Fruit fly (Drosophila melanogaster) whole organism, embryonic: ENCODE results near the gene CG13404.

Experiments used
- Abd-B ChIP-seq: fragments of 200-800 bp; sonication (Bioruptor generic); optimal IDR thresholded peaks from 2 replicates; lab custom pipeline; 2018; ENCODE audit warnings: missing biosample characterization, mild to moderate bottlenecking, missing genetic modification characterization, moderate library complexity
- Ada2b ChIP-seq: fragments of 200-800 bp; sonication (Bioruptor generic); IDR thresholded peaks from 2 replicates; pipeline ENCODE4 v1.3.6; 2022; ENCODE audit warnings: missing biosample characterization, missing genetic modification characterization
- Atf-2 ChIP-seq: fragments of 200-800 bp; sonication (Bioruptor generic); optimal IDR thresholded peaks from 2 replicates; lab custom pipeline; 2016; ENCODE audit warnings: missing biosample characterization, missing genetic modification characterization
- Bgb ChIP-seq: fragments of 200-800 bp; sonication (Bioruptor generic); IDR thresholded peaks from 2 replicates; pipeline ENCODE4 v1.3.6; 2022; ENCODE audit warnings: missing biosample characterization, missing genetic modification characterization; ENCODE audit not compliant: partially characterized antibody
- CG10462 ChIP-seq: fragments of 200-800 bp; sonication (Bioruptor generic); optimal IDR thresholded peaks from 2 replicates; lab custom pipeline; 2016; ENCODE audit warnings: missing biosample characterization, missing genetic modification characterization
- CG11456 ChIP-seq: fragments of 200-800 bp; sonication (Bioruptor generic); IDR thresholded peaks from 3 replicates; pipeline ENCODE4 v1.3.6; 2022; ENCODE audit warnings: missing biosample characterization, missing genetic modification characterization
- CG13287 ChIP-seq: fragments of 200-800 bp; sonication (Bioruptor generic); IDR thresholded peaks from 2 replicates; pipeline ENCODE4 v1.3.6; 2022; ENCODE audit warnings: missing biosample characterization, missing genetic modification characterization; ENCODE audit not compliant: partially characterized antibody
- CG13624 ChIP-seq: fragments of 200-800 bp; sonication (Bioruptor generic); optimal IDR thresholded peaks from 2 replicates; lab custom pipeline; 2016; ENCODE audit warnings: missing biosample characterization, missing genetic modification characterization
- CG17385 ChIP-seq: fragments of 200-800 bp; sonication (Bioruptor generic); optimal IDR thresholded peaks from 3 replicates; lab custom pipeline; 2018; ENCODE audit warnings: missing biosample characterization, mild to moderate bottlenecking, missing genetic modification characterization
- CG31224 ChIP-seq: fragments of 200-800 bp; sonication (Bioruptor generic); IDR thresholded peaks from 2 replicates; pipeline ENCODE4 v1.3.6; 2022; ENCODE audit warnings: missing biosample characterization, missing genetic modification characterization
- CG3847 ChIP-seq: fragments of 200-800 bp; sonication (Bioruptor generic); IDR thresholded peaks from 2 replicates; pipeline ENCODE4 v1.3.6; 2022; ENCODE audit warnings: missing biosample characterization, missing genetic modification characterization
- CG6683 ChIP-seq: fragments of 200-800 bp; sonication (Bioruptor generic); optimal IDR thresholded peaks from 2 replicates; lab custom pipeline; 2017; ENCODE audit warnings: missing biosample characterization, mild to moderate bottlenecking, missing genetic modification characterization, missing genetic modification reagents
- CG7745 ChIP-seq: fragments of 200-800 bp; sonication (Bioruptor generic); optimal IDR thresholded peaks from 2 replicates; lab custom pipeline; 2018; ENCODE audit warnings: missing biosample characterization, mild to moderate bottlenecking, missing genetic modification characterization, moderate library complexity
- CG8359 ChIP-seq: fragments of 200-800 bp; sonication (Bioruptor generic); optimal IDR thresholded peaks from 2 replicates; lab custom pipeline; 2017; ENCODE audit warnings: missing biosample characterization, mild to moderate bottlenecking, missing genetic modification characterization, borderline replicate concordance
- CHES-1-like ChIP-seq: fragments of 200-800 bp; sonication (Bioruptor generic); optimal IDR thresholded peaks from 2 replicates; lab custom pipeline; 2016; ENCODE audit warnings: missing biosample characterization, missing genetic modification characterization
- Dbx ChIP-seq: fragments of 200-800 bp; sonication (Bioruptor generic); IDR thresholded peaks from 3 replicates; pipeline ENCODE4 v1.3.6; 2022; ENCODE audit warnings: missing biosample characterization, missing genetic modification characterization
- Dp ChIP-seq: fragments of 200-800 bp; sonication (Bioruptor generic); optimal IDR thresholded peaks from 2 replicates; lab custom pipeline; 2018; ENCODE audit warnings: missing biosample characterization, mild to moderate bottlenecking, missing genetic modification characterization, moderate library complexity
- Eip74EF ChIP-seq, 2 experiments: fragments of 200-800 bp in 1 of 2; fragments of >200 bp in 1 of 2; sonication (Bioruptor generic) in 1 of 2; optimal IDR thresholded peaks; 2 replicates each; lab custom pipeline; 2017 to 2019; ENCODE audit warnings: missing biosample characterization in 2 of 2, missing genetic modification characterization in 2 of 2, mild to moderate bottlenecking in 1 of 2, moderate library complexity in 1 of 2
- Fer1 ChIP-seq: fragments of 200-800 bp; sonication (Bioruptor generic); optimal IDR thresholded peaks from 2 replicates; lab custom pipeline; 2017; ENCODE audit warnings: missing biosample characterization, mild to moderate bottlenecking, missing genetic modification characterization
- HHEX ChIP-seq: fragments of 200-800 bp; sonication (Bioruptor generic); optimal IDR thresholded peaks from 3 replicates; lab custom pipeline; 2017; ENCODE audit warnings: missing biosample characterization, mild to moderate bottlenecking, missing genetic modification characterization, missing genetic modification reagents
- Hand ChIP-seq: fragments of 200-800 bp; sonication (Bioruptor generic); optimal IDR thresholded peaks from 2 replicates; lab custom pipeline; 2017; ENCODE audit warnings: mild to moderate bottlenecking, missing biosample characterization, missing genetic modification reagents, missing genetic modification characterization
- Hmr ChIP-seq: fragments of 200-800 bp; sonication (Bioruptor generic); optimal IDR thresholded peaks from 3 replicates; lab custom pipeline; 2017; ENCODE audit warnings: mild to moderate bottlenecking, missing biosample characterization, missing genetic modification reagents, missing genetic modification characterization
- Hmx ChIP-seq: fragments of 200-800 bp; sonication (Bioruptor generic); optimal IDR thresholded peaks from 2 replicates; lab custom pipeline; 2016; ENCODE audit warnings: missing biosample characterization, missing genetic modification characterization
- MESR4 ChIP-seq: fragments of 200-800 bp; sonication (Bioruptor generic); optimal IDR thresholded peaks from 2 replicates; lab custom pipeline; 2018; ENCODE audit warnings: missing biosample characterization, mild to moderate bottlenecking, missing genetic modification characterization, moderate library complexity
- Mad ChIP-seq: fragments of 200-800 bp; sonication (Bioruptor generic); optimal IDR thresholded peaks from 2 replicates; lab custom pipeline; 2016; ENCODE audit warnings: missing biosample characterization, missing genetic modification characterization
- Nf-YB ChIP-seq: fragments of 200-800 bp; sonication (Bioruptor generic); optimal IDR thresholded peaks from 3 replicates; lab custom pipeline; 2019; ENCODE audit warnings: missing biosample characterization, mild to moderate bottlenecking, missing genetic modification characterization, moderate library complexity
- Oaz ChIP-seq: fragments of 200-800 bp; sonication (Bioruptor generic); IDR thresholded peaks from 2 replicates; pipeline ENCODE4 v1.3.6; 2022; ENCODE audit warnings: missing biosample characterization, missing genetic modification characterization
- Sox100B ChIP-seq: fragments of 200-800 bp; sonication (Bioruptor generic); optimal IDR thresholded peaks from 3 replicates; lab custom pipeline; 2018; ENCODE audit warnings: missing biosample characterization, mild to moderate bottlenecking, missing genetic modification characterization
- Sry-β ChIP-seq: fragments of 200-800 bp; sonication (Bioruptor generic); optimal IDR thresholded peaks from 2 replicates; lab custom pipeline; 2018; ENCODE audit warnings: missing biosample characterization, mild to moderate bottlenecking, missing genetic modification characterization, moderate library complexity
- Usf ChIP-seq: fragments of 200-800 bp; sonication (Bioruptor generic); optimal IDR thresholded peaks from 2 replicates; lab custom pipeline; 2017; ENCODE audit warnings: missing genotype, missing biosample characterization, missing genetic modification characterization
- Vsx1 ChIP-seq: fragments of 200-800 bp; sonication (Bioruptor generic); optimal IDR thresholded peaks from 2 replicates; lab custom pipeline; 2017; ENCODE audit warnings: missing biosample characterization, mild to moderate bottlenecking, missing genetic modification characterization, missing genetic modification reagents
- aop ChIP-seq: fragments of 200-800 bp; sonication (Bioruptor generic); IDR thresholded peaks from 2 replicates; pipeline ENCODE4 v1.3.6; 2022; ENCODE audit warnings: missing biosample characterization, missing genetic modification characterization
- ap ChIP-seq: fragments of 200-800 bp; sonication (Bioruptor generic); IDR thresholded peaks from 2 replicates; pipeline ENCODE4 v1.3.6; 2022; ENCODE audit warnings: missing biosample characterization, missing genetic modification characterization
- ara ChIP-seq: fragments of 200-800 bp; sonication (Bioruptor generic); IDR thresholded peaks from 2 replicates; pipeline ENCODE4 v1.3.6; 2022; ENCODE audit warnings: missing biosample characterization, missing genetic modification characterization
- br ChIP-seq: fragments of >200 bp; optimal IDR thresholded peaks from 2 replicates; lab custom pipeline; 2017
- crol ChIP-seq: fragments of 200-800 bp; sonication (Bioruptor generic); IDR thresholded peaks from 2 replicates; pipeline ENCODE4 v1.3.6; 2022; ENCODE audit warnings: missing biosample characterization, missing genetic modification characterization
- danr ChIP-seq: fragments of 200-800 bp; sonication (Bioruptor generic); IDR thresholded peaks from 2 replicates; pipeline ENCODE4 v1.3.6; 2022; ENCODE audit warnings: missing biosample characterization, missing genetic modification characterization
- esg ChIP-seq: fragments of 200-800 bp; sonication (Bioruptor generic); conservative IDR thresholded peaks from 2 replicates; pipeline ENCODE4 v1.3.6; 2022; ENCODE audit warnings: missing biosample characterization, missing genetic modification characterization
- exex ChIP-seq: fragments of 200-800 bp; sonication (Bioruptor generic); optimal IDR thresholded peaks from 4 replicates; lab custom pipeline; 2018; ENCODE audit warnings: missing biosample characterization, mild to moderate bottlenecking, missing genetic modification characterization, moderate library complexity
- eyg ChIP-seq: fragments of 200-800 bp; sonication (Bioruptor generic); optimal IDR thresholded peaks from 3 replicates; lab custom pipeline; 2016; ENCODE audit warnings: missing biosample characterization, missing genetic modification characterization
- klu ChIP-seq: fragments of 200-800 bp; sonication (Bioruptor generic); IDR thresholded peaks from 2 replicates; pipeline ENCODE4 v1.3.6; 2022; ENCODE audit warnings: missing biosample characterization, missing genetic modification characterization
- lola ChIP-seq, 3 experiments: fragments of >200 bp in 2 of 3; fragments of 200-800 bp in 1 of 3; sonication (Bioruptor generic) in 1 of 3; optimal IDR thresholded peaks; 2 replicates each; lab custom pipeline; 2017 to 2019; ENCODE audit warnings: missing biosample characterization in 3 of 3, missing genetic modification characterization in 3 of 3, mild to moderate bottlenecking in 1 of 3, moderate library complexity in 1 of 3
- maf-S ChIP-seq: fragments of 200-800 bp; sonication (Bioruptor generic); optimal IDR thresholded peaks from 2 replicates; lab custom pipeline; 2016; ENCODE audit warnings: missing biosample characterization, missing genetic modification characterization
- oc ChIP-seq: fragments of 200-800 bp; sonication (Bioruptor generic); optimal IDR thresholded peaks from 2 replicates; lab custom pipeline; 2018; ENCODE audit warnings: missing biosample characterization, mild to moderate bottlenecking, missing genetic modification characterization, moderate library complexity
- rib ChIP-seq: fragments of 200-800 bp; sonication (Bioruptor generic); IDR thresholded peaks from 2 replicates; pipeline ENCODE4 v1.3.6; 2022; ENCODE audit warnings: missing biosample characterization, missing genetic modification characterization
- schlank ChIP-seq: fragments of 200-800 bp; sonication (Bioruptor generic); optimal IDR thresholded peaks from 2 replicates; lab custom pipeline; 2018; ENCODE audit warnings: missing biosample characterization, mild to moderate bottlenecking, missing genetic modification characterization
- scrt ChIP-seq: fragments of 200-800 bp; sonication (Bioruptor generic); optimal IDR thresholded peaks from 2 replicates; lab custom pipeline; 2018; ENCODE audit warnings: missing biosample characterization, mild to moderate bottlenecking, missing genetic modification characterization, moderate library complexity
- ssp ChIP-seq: fragments of 200-800 bp; sonication (Bioruptor generic); IDR thresholded peaks from 2 replicates; pipeline ENCODE4 v1.3.6; 2022; ENCODE audit warnings: missing biosample characterization, missing genetic modification characterization
- tap ChIP-seq: fragments of 200-800 bp; optimal IDR thresholded peaks from 3 replicates; lab custom pipeline; 2019; ENCODE audit warnings: missing biosample characterization, mild to moderate bottlenecking, missing genetic modification characterization, moderate library complexity
- unc-4 ChIP-seq: fragments of 200-800 bp; sonication (Bioruptor generic); IDR thresholded peaks from 2 replicates; pipeline ENCODE4 v1.3.6; 2022; ENCODE audit warnings: missing biosample characterization, missing genetic modification characterization; ENCODE audit not compliant: partially characterized antibody

Gene CG13404

DNA sequence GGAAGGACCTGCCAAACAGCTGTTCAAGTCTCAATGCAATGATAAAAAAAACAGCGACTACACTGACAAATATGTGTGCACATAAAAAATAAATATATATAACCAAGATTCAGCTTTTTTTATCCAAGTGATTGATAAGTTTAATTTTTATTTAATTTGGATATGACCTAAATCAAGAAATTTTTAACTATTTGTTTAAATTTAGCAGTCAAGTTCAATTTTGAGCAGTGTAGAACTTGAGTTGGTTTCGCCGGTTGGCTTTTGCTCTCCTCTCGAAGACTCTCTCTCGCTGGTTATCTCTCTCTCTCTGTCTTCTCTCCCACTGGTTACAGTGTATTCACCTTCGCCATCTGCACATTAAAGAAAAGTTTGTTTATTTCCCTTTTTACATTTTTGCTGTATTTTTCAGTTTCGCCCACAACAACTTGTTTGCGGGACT lies 48.0 kb downstream of the CG13404 start (continued):
- TF ChIP-seq CG17385 (GFP tag; lab: Kevin White, UChicago) (peak; percentile 84), MESR4 (GFP tag; lab: Kevin White, UChicago) (no peak), Hand (GFP tag; lab: Kevin White, UChicago) (peak; percentile 70), HHEX (peak; percentile 81), CHES-1-like (GFP tag; lab: Kevin White, UChicago) (peak; percentile 42), eyg (GFP tag; lab: Kevin White, UChicago) (peak; percentile 10), Oaz (GFP tag; lab: Robert Waterston, UW) (peak; percentile 62), Vsx1 (GFP tag; lab: Kevin White, UChicago) (peak; percentile 58), maf-S (GFP tag; lab: Kevin White, UChicago) (peak; percentile 67), klu (GFP tag; lab: Robert Waterston, UW) (peak; percentile 66; the same call in 1 of the 2 replicates), Hmx (GFP tag; lab: Kevin White, UChicago) (peak; percentile 26), CG8359 (GFP tag; lab: Kevin White, UChicago) (peak; percentile 74), ap (GFP tag; lab: Robert Waterston, UW) (peak; percentile 66), esg (peak; percentile 78), Sry-β (GFP tag; lab: Kevin White, UChicago) (no peak), schlank (tag; lab: Kevin White, UChicago) (peak; percentile 66), ssp (GFP tag; lab: Robert Waterston, UW) (peak; percentile 61), br (lab: Kevin White, UChicago) (no peak), ara (GFP tag; lab: Robert Waterston, UW) (peak; percentile 82), crol (GFP tag; lab: Robert Waterston, UW) (peak; percentile 35; the same call in 1 of the 2 replicates), exex (tag; lab: Kevin White, UChicago) (peak; percentile 43), Abd-B (GFP tag; lab: Kevin White, UChicago) (peak; percentile 82), scrt (GFP tag; lab: Kevin White, UChicago) (peak; percentile 74), CG13624 (GFP tag; lab: Kevin White, UChicago) (peak; percentile 44), CG7745 (no peak), tap (peak; percentile 86), Dp (no peak), aop (GFP tag; lab: Robert Waterston, UW) (no peak), lola (GFP tag; optimal IDR thresholded peaks at IDR 0.05; lab: Kevin White, UChicago) (peak in 1 of 3 experiments; percentile 83), danr (GFP tag; lab: Robert Waterston, UW) (peak; percentile 64), Hmr (GFP tag; lab: Kevin White, UChicago) (peak; percentile 92), Ada2b (GFP tag; lab: Robert Waterston, UW) (peak; percentile 93), CG3847 (GFP tag; lab: Robert Waterston, UW) (peak; percentile 85), Nf-YB (peak; percentile 72), oc (tag; lab: Kevin White, UChicago) (peak; percentile 76), Dbx (GFP tag; lab: Robert Waterston, UW) (peak; percentile 87), CG13287 (GFP tag; lab: Robert Waterston, UW) (no peak), Usf (GFP tag; lab: Kevin White, UChicago) (peak; percentile 61), CG6683 (peak; percentile 79), CG31224 (GFP tag; lab: Robert Waterston, UW) (peak; percentile 81), Eip74EF (GFP tag; optimal IDR thresholded peaks at IDR 0.05; lab: Kevin White, UChicago) (peak in 1 of 2 experiments; percentile 92), CG11456 (peak; percentile 81), Sox100B (GFP tag; lab: Kevin White, UChicago) (peak; percentile 89), Bgb (GFP tag; lab: Robert Waterston, UW) (no peak), Fer1 (peak; percentile 87), rib (GFP tag; lab: Robert Waterston, UW) (peak; percentile 69), Mad (GFP tag; lab: Kevin White, UChicago) (peak; percentile 28), unc-4 (GFP tag; lab: Robert Waterston, UW) (no peak), CG10462 (GFP tag; lab: Kevin White, UChicago) (peak; percentile 80), Atf-2 (GFP tag; lab: Kevin White, UChicago) (peak; percentile 52)
